Worm (Caenorhabditis elegans) whole organism, young adult: ENCODE results near the gene R10E4.3.

Experiments
- F23B12.7 ChIP-seq: sonication (generic microtip); optimal IDR thresholded peaks from 2 replicates; lab custom pipeline; 2017; ENCODE audit warnings: missing genetic modification characterization, mild to moderate bottlenecking, missing compliant biosample characterization, antibody characterized with exemption, moderate library complexity; ENCODE audit not compliant: insufficient read depth
- ama-1 ChIP-seq, 3 experiments: fragments of 150-350 bp in 1 of 3; sonication (generic microtip) in 2 of 3; optimal IDR thresholded peaks; 2 replicates each; lab custom pipeline; 2014 to 2018; ENCODE audit warnings: missing biosample characterization in 2 of 3, missing genetic modification characterization in 2 of 3, missing genetic modification reagents in 2 of 3
- nfya-1 ChIP-seq: sonication (generic microtip); optimal IDR thresholded peaks from 2 replicates; lab custom pipeline; 2017; ENCODE audit warnings: antibody characterized with exemption, missing compliant biosample characterization, missing genetic modification characterization, borderline replicate concordance; ENCODE audit not compliant: insufficient read depth
- unc-62 ChIP-seq: fragments of 150-350 bp; optimal IDR thresholded peaks from 2 replicates; lab custom pipeline; 2014; ENCODE audit warnings: missing biosample characterization, missing genetic modification reagents, missing genetic modification characterization

DNA sequence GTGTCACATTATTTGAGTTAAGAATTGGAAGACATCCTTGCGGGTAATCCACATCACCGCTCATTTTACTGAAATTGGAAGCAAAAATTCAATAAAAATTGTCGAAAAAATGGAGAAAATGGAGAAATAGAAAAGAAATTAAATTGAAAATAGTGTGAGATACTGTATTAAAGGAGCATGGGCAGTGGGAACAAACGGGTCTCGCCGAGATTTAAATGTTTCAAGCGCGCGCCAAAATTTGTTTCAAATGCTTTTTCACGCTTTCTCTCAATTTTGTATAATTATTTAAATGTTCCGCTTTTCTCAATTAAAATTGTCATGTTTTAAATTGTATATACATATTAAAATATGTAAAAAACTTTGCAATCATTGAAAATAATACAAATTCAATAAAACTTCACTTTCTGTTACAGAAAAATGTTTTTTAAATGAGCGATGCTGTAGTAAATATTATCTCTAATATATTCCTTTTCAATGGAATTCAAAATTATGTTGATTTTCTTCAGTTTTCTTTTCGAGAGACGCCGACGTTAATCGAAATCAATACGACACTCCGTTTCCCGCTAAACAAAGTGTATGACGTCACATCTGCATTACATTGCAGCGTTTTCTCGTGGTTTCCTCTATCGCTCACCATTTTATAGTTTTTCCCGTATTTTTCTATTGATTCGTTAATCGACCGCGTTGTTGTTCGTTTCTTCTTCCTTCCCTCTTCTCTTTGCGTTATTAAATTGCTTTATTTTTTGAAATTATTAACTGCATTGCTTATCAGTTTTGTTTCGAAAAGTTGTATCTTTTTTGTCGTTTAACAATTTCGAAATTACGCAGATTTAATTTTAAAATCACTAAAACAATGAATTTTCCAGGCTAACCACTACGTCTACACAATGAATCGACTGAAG, 26.0 kb upstream of the R10E4.3 start, which contains the start of the genes evl-14 and dcn-1:
- TF ChIP-seq F23B12.7 (tag; lab: Kevin White, UChicago), result no peak
- TF ChIP-seq nfya-1 (tag; lab: Kevin White, UChicago), result no peak
- no peak for TF ChIP-seq unc-62
- TF ChIP-seq ama-1 (optimal IDR thresholded peaks at IDR 0.05; lab: Kevin White, UChicago), result no peak
- TF ChIP-seq ama-1 (GFP tag; optimal IDR thresholded peaks at IDR 0.05; lab: Kevin White, UChicago), result no peak
